Worm (Caenorhabditis elegans): ENCODE results near the gene C45G9.4.

ce11 chrIII:5105485-5105884 is 43.0 kb downstream of the C45G9.4 start:
- TF ChIP-seq egl-27 (tag; optimal IDR thresholded peaks at IDR 0.05) (no peak), unc-62 (GFP tag; optimal IDR thresholded peaks at IDR 0.05) (no peak), elt-3 (tag; optimal IDR thresholded peaks at IDR 0.05) (no peak), lsy-2 (tag; optimal IDR thresholded peaks at IDR 0.05) (no peak), mdl-1 (tag; optimal IDR thresholded peaks at IDR 0.05) (no peak), zag-1 (tag; optimal IDR thresholded peaks at IDR 0.05) (no peak), nhr-12 (tag; optimal IDR thresholded peaks at IDR 0.05) (no peak), F13H6.1 (tag; optimal IDR thresholded peaks at IDR 0.05) (no peak), Y55F3AM.14 (GFP tag; optimal IDR thresholded peaks at IDR 0.05) (no peak), alr-1 (tag; optimal IDR thresholded peaks at IDR 0.05) (no peak), ceh-82 (tag; optimal IDR thresholded peaks at IDR 0.05) (no peak), blmp-1 (tag; optimal IDR thresholded peaks at IDR 0.05; ENCODE audit: insufficient read depth) (no peak)
